Fruit fly (Drosophila melanogaster) whole organism, embryonic: Measurements from ENCODE around the gene CG1532.

Experiments used
- Ada2b ChIP-seq: fragments of 200-800 bp; sonication (Bioruptor generic); IDR thresholded peaks from 2 replicates; pipeline ENCODE4 v1.3.6; 2022; ENCODE audit warnings: missing biosample characterization, missing genetic modification characterization
- Blimp-1 ChIP-seq: fragments of 200-800 bp; sonication (Bioruptor generic); optimal IDR thresholded peaks from 3 replicates; lab custom pipeline; 2018; ENCODE audit warnings: missing biosample characterization, missing genetic modification characterization, mild to moderate bottlenecking, moderate library complexity, missing genetic modification reagents
- CG11247 ChIP-seq: fragments of 200-800 bp; sonication (Bioruptor generic); IDR thresholded peaks from 2 replicates; pipeline ENCODE4 v1.3.6; 2022; ENCODE audit warnings: missing biosample characterization, missing genetic modification characterization
- CG11456 ChIP-seq: fragments of 200-800 bp; sonication (Bioruptor generic); IDR thresholded peaks from 3 replicates; pipeline ENCODE4 v1.3.6; 2022; ENCODE audit warnings: missing biosample characterization, missing genetic modification characterization
- CG11696 ChIP-seq: fragments of 200-800 bp; sonication (Bioruptor generic); IDR thresholded peaks from 2 replicates; pipeline ENCODE4 v1.3.6; 2022; ENCODE audit warnings: missing biosample characterization, missing genetic modification characterization
- CG13424 ChIP-seq: fragments of 200-800 bp; sonication (Bioruptor generic); optimal IDR thresholded peaks from 2 replicates; lab custom pipeline; 2019; ENCODE audit warnings: missing biosample characterization, mild to moderate bottlenecking, missing genetic modification characterization, moderate library complexity
- CG15696 ChIP-seq: fragments of 200-800 bp; sonication (Bioruptor generic); optimal IDR thresholded peaks from 2 replicates; lab custom pipeline; 2019; ENCODE audit warnings: missing biosample characterization, mild to moderate bottlenecking, missing genetic modification characterization, moderate library complexity
- CG17385 ChIP-seq: fragments of 200-800 bp; sonication (Bioruptor generic); optimal IDR thresholded peaks from 3 replicates; lab custom pipeline; 2018; ENCODE audit warnings: missing biosample characterization, mild to moderate bottlenecking, missing genetic modification characterization
- CG17802 ChIP-seq: fragments of 200-800 bp; sonication (Bioruptor generic); optimal IDR thresholded peaks from 2 replicates; lab custom pipeline; 2018; ENCODE audit warnings: missing biosample characterization, mild to moderate bottlenecking, missing genetic modification characterization, moderate library complexity
- CG2678 ChIP-seq: fragments of 200-800 bp; sonication (Bioruptor generic); optimal IDR thresholded peaks from 3 replicates; lab custom pipeline; 2019; ENCODE audit warnings: missing biosample characterization, mild to moderate bottlenecking, missing genetic modification characterization, moderate library complexity
- CG2889 ChIP-seq: fragments of 200-800 bp; sonication (Bioruptor generic); IDR thresholded peaks from 3 replicates; pipeline ENCODE4 v1.3.6; 2022; ENCODE audit warnings: missing biosample characterization, missing genetic modification characterization
- CG32532 ChIP-seq: fragments of 200-800 bp; sonication (Bioruptor generic); IDR thresholded peaks from 2 replicates; pipeline ENCODE4 v1.3.6; 2022; ENCODE audit warnings: missing biosample characterization, missing genetic modification characterization
- CG3407 ChIP-seq: fragments of 200-800 bp; sonication (Bioruptor generic); optimal IDR thresholded peaks from 2 replicates; lab custom pipeline; 2018; ENCODE audit warnings: missing biosample characterization, mild to moderate bottlenecking, missing genetic modification characterization
- CG4707 ChIP-seq: fragments of 200-800 bp; sonication (Bioruptor generic); optimal IDR thresholded peaks from 2 replicates; lab custom pipeline; 2018; ENCODE audit warnings: missing biosample characterization, mild to moderate bottlenecking, missing genetic modification characterization, moderate library complexity
- CG6272 ChIP-seq: fragments of 200-800 bp; sonication (Bioruptor generic); IDR thresholded peaks from 2 replicates; pipeline ENCODE4 v1.3.6; 2022; ENCODE audit warnings: missing biosample characterization, missing genetic modification characterization
- CG6654 ChIP-seq: fragments of 200-800 bp; sonication (Bioruptor generic); optimal IDR thresholded peaks from 2 replicates; lab custom pipeline; 2017; ENCODE audit warnings: missing biosample characterization, mild to moderate bottlenecking, missing genetic modification characterization
- CG6791 ChIP-seq: fragments of 200-800 bp; sonication (Bioruptor generic); IDR thresholded peaks from 3 replicates; pipeline ENCODE4 v1.3.6; 2022; ENCODE audit warnings: missing biosample characterization, missing genetic modification characterization; ENCODE audit not compliant: partially characterized antibody
- CG6813 ChIP-seq: fragments of 200-800 bp; sonication (Bioruptor generic); optimal IDR thresholded peaks from 2 replicates; lab custom pipeline; 2017; ENCODE audit warnings: missing biosample characterization, missing genetic modification characterization, mild to moderate bottlenecking, moderate library complexity, missing genetic modification reagents
- CG7987 ChIP-seq: fragments of 200-800 bp; sonication (Bioruptor generic); optimal IDR thresholded peaks from 2 replicates; lab custom pipeline; 2018; ENCODE audit warnings: missing biosample characterization, mild to moderate bottlenecking, missing genetic modification characterization, moderate library complexity
- CG8290 ChIP-seq, 3 experiments: fragments of 200-800 bp; sonication (Bioruptor generic); optimal IDR thresholded peaks; 2 replicates each; lab custom pipeline; 2016 to 2019; ENCODE audit warnings: missing biosample characterization in 3 of 3, missing genetic modification characterization in 3 of 3, mild to moderate bottlenecking in 2 of 3, moderate library complexity in 1 of 3
- CG9817 ChIP-seq: fragments of 200-800 bp; sonication (Bioruptor generic); optimal IDR thresholded peaks from 2 replicates; lab custom pipeline; 2018; ENCODE audit warnings: missing biosample characterization, mild to moderate bottlenecking, missing genetic modification characterization, moderate library complexity
- Drgx ChIP-seq: fragments of 200-800 bp; sonication (Bioruptor generic); IDR thresholded peaks from 2 replicates; pipeline ENCODE4 v1.3.6; 2022; ENCODE audit warnings: missing biosample characterization, missing genetic modification characterization
- HLH3B ChIP-seq: fragments of 200-800 bp; sonication (Bioruptor generic); IDR thresholded peaks from 2 replicates; pipeline ENCODE4 v1.3.6; 2022; ENCODE audit warnings: missing biosample characterization, missing genetic modification characterization
- MTF-1 ChIP-seq: fragments of 200-800 bp; sonication (Bioruptor generic); optimal IDR thresholded peaks from 2 replicates; lab custom pipeline; 2018; ENCODE audit warnings: missing biosample characterization, mild to moderate bottlenecking, missing genetic modification characterization, borderline replicate concordance
- Med ChIP-seq: fragments of 200-800 bp; sonication (Bioruptor generic); peaks from one replicate; lab custom pipeline; 2016; ENCODE audit warnings: missing biosample characterization, missing genetic modification characterization, mild to moderate bottlenecking, inconsistent platforms, moderate library complexity
- Mrtf ChIP-seq: fragments of 200-800 bp; sonication (Bioruptor generic); IDR thresholded peaks from 3 replicates; pipeline ENCODE4 v1.3.6; 2022; ENCODE audit warnings: missing biosample characterization, missing genetic modification characterization
- NFAT ChIP-seq: fragments of 200-800 bp; sonication (Bioruptor generic); IDR thresholded peaks from 2 replicates; pipeline ENCODE4 v1.3.6; 2022; ENCODE audit warnings: missing biosample characterization, missing genetic modification characterization
- Pdp1 ChIP-seq, 2 experiments: fragments of 200-800 bp; sonication (Bioruptor generic); optimal IDR thresholded peaks; 3 replicates each; lab custom pipeline; 2016; ENCODE audit warnings: missing biosample characterization in 2 of 2, missing genetic modification characterization in 2 of 2, mild to moderate bottlenecking in 1 of 2, moderate library complexity in 1 of 2
- Six4 ChIP-seq: fragments of 200-800 bp; sonication (Bioruptor generic); optimal IDR thresholded peaks from 2 replicates; lab custom pipeline; 2016; ENCODE audit warnings: missing biosample characterization, missing genetic modification characterization
- ase ChIP-seq: fragments of 200-800 bp; sonication (Bioruptor generic); IDR thresholded peaks from 3 replicates; pipeline ENCODE4 v1.3.6; 2022; ENCODE audit warnings: missing biosample characterization, missing genetic modification characterization
- ato ChIP-seq: fragments of 200-800 bp; sonication (Bioruptor generic); IDR thresholded peaks from 2 replicates; pipeline ENCODE4 v1.3.6; 2022; ENCODE audit warnings: missing biosample characterization, missing genetic modification characterization; ENCODE audit not compliant: partially characterized antibody
- ci ChIP-seq: fragments of 200-800 bp; sonication (Bioruptor generic); IDR thresholded peaks from 3 replicates; pipeline ENCODE4 v1.3.6; 2022; ENCODE audit warnings: missing biosample characterization, missing genetic modification characterization
- corto ChIP-seq: fragments of 200-800 bp; sonication (Bioruptor generic); optimal IDR thresholded peaks from 2 replicates; lab custom pipeline; 2016; ENCODE audit warnings: missing biosample characterization, mild to moderate bottlenecking, missing genetic modification characterization, moderate library complexity
- danr ChIP-seq: fragments of 200-800 bp; sonication (Bioruptor generic); IDR thresholded peaks from 2 replicates; pipeline ENCODE4 v1.3.6; 2022; ENCODE audit warnings: missing biosample characterization, missing genetic modification characterization
- dysf ChIP-seq: fragments of 200-800 bp; sonication (Bioruptor generic); IDR thresholded peaks from 3 replicates; pipeline ENCODE4 v1.3.6; 2022; ENCODE audit warnings: missing biosample characterization, missing genetic modification characterization
- fd3F ChIP-seq: fragments of 200-800 bp; sonication (Bioruptor generic); optimal IDR thresholded peaks from 2 replicates; lab custom pipeline; 2018; ENCODE audit warnings: missing biosample characterization, mild to moderate bottlenecking, missing genetic modification characterization, moderate library complexity
- gem ChIP-seq: fragments of 200-800 bp; sonication (Bioruptor generic); optimal IDR thresholded peaks from 2 replicates; lab custom pipeline; 2019; ENCODE audit warnings: missing biosample characterization, mild to moderate bottlenecking, missing genetic modification characterization, moderate library complexity
- ken ChIP-seq: fragments of 200-800 bp; sonication (Bioruptor generic); IDR thresholded peaks from 3 replicates; pipeline ENCODE4 v1.3.6; 2022; ENCODE audit warnings: missing biosample characterization, missing genetic modification characterization
- pan ChIP-seq, 4 experiments: fragments of >200 bp in 3 of 4; fragments of 200-800 bp in 1 of 4; sonication (Bioruptor generic) in 1 of 4; optimal IDR thresholded peaks in 3 of 4; IDR thresholded peaks in 1 of 4; 2 replicates each; pipeline versions ENCODE4 v1.3.6 to Lab custom; 2017 to 2022; ENCODE audit warnings: missing biosample characterization in 2 of 4, missing genetic modification characterization in 2 of 4, mixed read lengths in 1 of 4
- prd ChIP-seq, 3 experiments: fragments of >200 bp in 2 of 3; fragments of 200-800 bp in 1 of 3; sonication (Bioruptor generic) in 1 of 3; optimal IDR thresholded peaks in 2 of 3; IDR thresholded peaks in 1 of 3; 2 replicates in 2 of 3; 3 replicates in 1 of 3; pipeline versions ENCODE4 v1.3.6 to Lab custom; 2017 to 2022; ENCODE audit warnings: missing biosample characterization in 1 of 3, missing genetic modification characterization in 1 of 3
- row ChIP-seq: fragments of 200-800 bp; sonication (Bioruptor generic); IDR thresholded peaks from 3 replicates; pipeline ENCODE4 v1.3.6; 2022; ENCODE audit warnings: missing biosample characterization, missing genetic modification characterization
- sd ChIP-seq: fragments of 200-800 bp; sonication (Bioruptor generic); optimal IDR thresholded peaks from 3 replicates; lab custom pipeline; 2018; ENCODE audit warnings: missing biosample characterization, mild to moderate bottlenecking, missing genetic modification characterization, moderate library complexity
- sens ChIP-seq: fragments of 200-800 bp; sonication (Bioruptor generic); peaks from one replicate; lab custom pipeline; 2016; ENCODE audit warnings: missing biosample characterization, missing genetic modification characterization
- seq ChIP-seq: fragments of 200-800 bp; sonication (Bioruptor generic); IDR thresholded peaks from 2 replicates; pipeline ENCODE4 v1.3.6; 2022; ENCODE audit warnings: missing biosample characterization, missing genetic modification characterization
- unpg ChIP-seq: fragments of 200-800 bp; sonication (Bioruptor generic); optimal IDR thresholded peaks from 3 replicates; lab custom pipeline; 2018; ENCODE audit warnings: missing biosample characterization, mild to moderate bottlenecking, missing genetic modification characterization, moderate library complexity
- vvl ChIP-seq: fragments of 200-800 bp; sonication (Bioruptor generic); IDR thresholded peaks from 2 replicates; pipeline ENCODE4 v1.3.6; 2022; ENCODE audit warnings: missing biosample characterization, missing genetic modification characterization

CG1532 gene

dm6 chrX:21065775-21066174 is 37.6 kb upstream of the CG1532 start:
- no peak for TF ChIP-seq MTF-1 (GFP tag; lab: Kevin White, UChicago)
- peak; percentile 51 for TF ChIP-seq CG7987 (GFP tag; lab: Kevin White, UChicago)
- peak; percentile 2 for TF ChIP-seq CG2678
- peak in 1 of 2 experiments; percentile 6 for TF ChIP-seq Pdp1 (GFP tag; optimal IDR thresholded peaks at IDR 0.05; lab: Kevin White, UChicago)
- TF ChIP-seq CG4707 (GFP tag; lab: Kevin White, UChicago), result no peak
- no peak for TF ChIP-seq fd3F (GFP tag; lab: Kevin White, UChicago)
- peak; percentile 33 for TF ChIP-seq sens (GFP tag; lab: Kevin White, UChicago)
- TF ChIP-seq CG17802 (tag; lab: Kevin White, UChicago), result no peak
- no peak for TF ChIP-seq CG6791 (GFP tag; lab: Robert Waterston, UW)
- TF ChIP-seq CG3407 (GFP tag; lab: Kevin White, UChicago), result no peak
- TF ChIP-seq Mrtf (GFP tag; lab: Robert Waterston, UW), result no peak
- peak; percentile 14 for TF ChIP-seq CG6813 (GFP tag; lab: Kevin White, UChicago)
- peak; percentile 11 for TF ChIP-seq Blimp-1 (GFP tag; lab: Kevin White, UChicago)
- peak; percentile 12 for TF ChIP-seq CG15696 (tag; lab: Kevin White, UChicago)
- no peak for TF ChIP-seq CG17385
- no peak for TF ChIP-seq NFAT (GFP tag; lab: Robert Waterston, UW)

- no peak for TF ChIP-seq ato (GFP tag; lab: Robert Waterston, UW)
- peak; percentile 73 for TF ChIP-seq sens (GFP tag; lab: Kevin White, UChicago)
- TF ChIP-seq Pdp1 (GFP tag; optimal IDR thresholded peaks at IDR 0.05; lab: Kevin White, UChicago), result no peak
- peak; percentile 46; the same call in 2 of the 3 replicates for TF ChIP-seq row (GFP tag; lab: Robert Waterston, UW)
- peak; percentile 35; the same call in 1 of the 3 replicates for TF ChIP-seq dysf (GFP tag; lab: Robert Waterston, UW)
- TF ChIP-seq CG11247, result no peak
- peak; percentile 64; the same call in 1 of the 3 replicates for TF ChIP-seq CG11456 (GFP tag; lab: Robert Waterston, UW)
- TF ChIP-seq ase (GFP tag; lab: Robert Waterston, UW), result 0 out of 3 replicates have a peak, but pooled peaks have one; percentile 7
- peak; percentile 20; the same call in 1 of the 2 replicates for TF ChIP-seq CG32532 (GFP tag; lab: Robert Waterston, UW)
- no peak for TF ChIP-seq seq (GFP tag; lab: Robert Waterston, UW)
- TF ChIP-seq HLH3B (GFP tag; lab: Robert Waterston, UW), result peak; percentile 18; the same call in 1 of the 2 replicates
- no peak for TF ChIP-seq vvl
- 0 out of 3 replicates have a peak, but pooled peaks have one; percentile 15 for TF ChIP-seq CG2889 (GFP tag; lab: Robert Waterston, UW)
- no peak for TF ChIP-seq Six4 (GFP tag; lab: Kevin White, UChicago)
- TF ChIP-seq Med (GFP tag; lab: Kevin White, UChicago), result peak; percentile 78
- TF ChIP-seq CG11696 (GFP tag; lab: Robert Waterston, UW), result peak; percentile 72
- 0 out of 3 replicates have a peak, but pooled peaks have one; percentile 29 for TF ChIP-seq ken (GFP tag; lab: Robert Waterston, UW)
- TF ChIP-seq CG6272, result no peak
- TF ChIP-seq danr (GFP tag; lab: Robert Waterston, UW), result 0 out of 2 replicates have a peak, but pooled peaks have one; percentile 21
- TF ChIP-seq Drgx (GFP tag; lab: Robert Waterston, UW), result peak; percentile 88
- peak; percentile 24; the same call in 1 of the 2 replicates for TF ChIP-seq Ada2b (GFP tag; lab: Robert Waterston, UW)
- TF ChIP-seq pan (optimal IDR thresholded peaks at IDR 0.05; lab: Kevin White, UChicago), result no peak
- TF ChIP-seq pan (GFP tag; optimal IDR thresholded peaks at IDR 0.05 in 1 of 2, IDR thresholded peaks at IDR 0.05 in 1 of 2), result peak in 1 of 2 experiments; percentile 39
- TF ChIP-seq CG6654 (GFP tag; lab: Kevin White, UChicago), result no peak
- 0 out of 3 replicates have a peak, but pooled peaks have one; percentile 34 for TF ChIP-seq ci (GFP tag; lab: Robert Waterston, UW)
- peak; percentile 72 for TF ChIP-seq corto (GFP tag; lab: Kevin White, UChicago)
- TF ChIP-seq sd (tag; lab: Kevin White, UChicago), result no peak
- TF ChIP-seq unpg (GFP tag; lab: Kevin White, UChicago), result no peak
- TF ChIP-seq prd (optimal IDR thresholded peaks at IDR 0.05; lab: Kevin White, UChicago), result no peak
- TF ChIP-seq prd (GFP tag; IDR thresholded peaks at IDR 0.05; lab: Robert Waterston, UW), result peak; percentile 45; the same call in 1 of the 3 replicates
- no peak for TF ChIP-seq CG13424
- TF ChIP-seq CG9817, result peak; percentile 17
- TF ChIP-seq CG8290 (GFP tag; optimal IDR thresholded peaks at IDR 0.05; lab: Kevin White, UChicago), result no peak
- TF ChIP-seq CG8290 (tag; optimal IDR thresholded peaks at IDR 0.05; lab: Kevin White, UChicago), result peak in 1 of 2 experiments; percentile 47
- peak; percentile 1 for TF ChIP-seq gem
Measured at dm6 chrX:21064927-21065326, 36.8 kb upstream of the CG1532 start.
